Worm (Caenorhabditis elegans): ENCODE results near the gene D1022.2.

DNA sequence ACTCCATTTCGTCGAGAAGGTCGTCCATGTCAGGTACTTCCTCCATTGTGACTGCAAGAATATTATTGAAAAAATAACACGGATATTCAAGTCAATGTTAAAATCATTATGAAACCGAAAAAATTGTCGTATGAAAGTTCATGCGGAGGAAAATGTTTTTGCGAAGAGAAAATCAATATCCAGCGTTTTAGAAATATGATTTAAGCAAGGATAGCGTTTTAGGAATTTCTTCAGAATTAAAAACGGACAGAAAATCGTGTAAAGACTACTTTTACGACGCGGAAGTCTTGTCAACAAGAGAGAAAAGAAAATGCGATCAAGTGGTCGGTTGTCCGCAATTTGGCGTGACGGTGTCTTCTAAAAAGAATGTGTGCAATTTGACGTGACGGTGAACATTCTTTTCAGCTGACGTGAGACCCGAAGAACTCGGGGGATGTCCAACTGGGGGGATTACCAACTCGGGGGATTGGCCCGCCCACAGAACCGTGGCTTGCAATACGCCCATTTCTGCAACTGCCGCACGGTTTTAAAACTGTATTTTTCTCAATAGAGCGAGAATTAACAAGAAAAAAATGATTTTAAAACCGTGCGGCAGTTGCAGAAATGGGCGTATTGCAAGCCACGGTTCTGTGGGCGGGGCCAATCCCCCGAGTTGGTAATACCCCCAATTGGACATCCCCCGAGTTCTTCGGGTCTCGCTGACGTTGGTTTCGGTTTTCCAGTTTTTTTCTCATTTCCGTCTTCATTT is 19.4 kb downstream of the D1022.2 start, which contains the start of the genes aka-1 and ubc-6:
- peak; percentile 49 for TF ChIP-seq blmp-1 (tag; optimal IDR thresholded peaks at IDR 0.05)
- TF ChIP-seq ama-1 (optimal IDR thresholded peaks at IDR 0.05): no peak
- TF ChIP-seq tbx-2 (tag; optimal IDR thresholded peaks at IDR 0.05): peak; percentile 86
- peak in 1 of 6 experiments; percentile 45 for TF ChIP-seq elt-3 (tag; optimal IDR thresholded peaks at IDR 0.05)
- peak; percentile 74 to 76 for TF ChIP-seq efl-1 (optimal IDR thresholded peaks at IDR 0.05)
- TF ChIP-seq efl-1 (GFP tag; optimal IDR thresholded peaks at IDR 0.05 in 1 of 2): peak; percentile 67 to 96
- peak; percentile 17 for TF ChIP-seq nhr-11 (tag; optimal IDR thresholded peaks at IDR 0.05)
- TF ChIP-seq lsy-2 (tag; optimal IDR thresholded peaks at IDR 0.05): peak; percentile 80 to 84
- TF ChIP-seq lin-39 (tag; optimal IDR thresholded peaks at IDR 0.05): no peak
